Fruit fly (Drosophila melanogaster) whole organism: ENCODE data around the gene SWIP.

Source experiments
- CG8478 ChIP-seq: fragments of >200 bp; optimal IDR thresholded peaks from 2 replicates; lab custom pipeline; 2018; ENCODE audit warnings: inconsistent platforms
- Dll ChIP-seq: fragments of >200 bp; optimal IDR thresholded peaks from 2 replicates; lab custom pipeline; 2017
- EcR ChIP-seq, 2 experiments: fragments of >200 bp; optimal IDR thresholded peaks; 2 replicates each; lab custom pipeline; 2017; ENCODE audit warnings: missing biosample characterization in 2 of 2, missing genetic modification characterization in 2 of 2, missing genetic modification reagents in 2 of 2
- pan ChIP-seq: fragments of >200 bp; optimal IDR thresholded peaks from 2 replicates; lab custom pipeline; 2017
- psq ChIP-seq: fragments of >200 bp; optimal IDR thresholded peaks from 2 replicates; lab custom pipeline; 2017
- usp ChIP-seq: fragments of >200 bp; optimal IDR thresholded peaks from 2 replicates; lab custom pipeline; 2017; ENCODE audit warnings: missing biosample characterization, missing genetic modification characterization, mixed read lengths

The SWIP gene

DNA sequence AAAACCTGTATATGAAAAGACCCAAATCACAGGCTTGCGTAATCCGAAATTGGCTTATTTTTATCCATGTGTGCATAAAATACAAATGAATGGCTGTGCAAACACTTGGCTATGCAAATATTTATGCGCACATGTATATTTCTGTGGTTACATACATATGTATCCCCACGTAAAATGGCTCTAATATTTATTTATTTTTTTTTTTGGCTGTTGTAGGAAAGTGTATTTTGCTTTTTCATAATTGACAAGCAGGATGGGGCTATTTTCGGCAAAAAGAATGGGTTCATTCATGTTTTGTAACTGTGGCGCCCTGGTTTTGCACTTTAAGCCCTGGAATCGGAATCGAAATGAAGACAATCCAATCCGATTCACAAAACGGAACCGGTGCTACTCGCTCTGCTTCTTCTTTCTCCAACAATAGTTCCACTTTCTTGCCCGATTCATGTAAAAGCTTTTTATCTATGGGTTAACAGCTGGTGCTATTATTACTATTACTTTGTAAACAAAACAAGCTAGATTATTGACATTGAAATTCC, 21.7 kb downstream of the SWIP start:
- TF ChIP-seq pan (lab: Kevin White, UChicago) (no peak), Dll (lab: Kevin White, UChicago) (no peak), usp (GFP tag; lab: Kevin White, UChicago) (no peak), EcR (GFP tag; optimal IDR thresholded peaks at IDR 0.05; lab: Kevin White, UChicago) (no peak), psq (no peak), CG8478 (lab: Kevin White, UChicago) (no peak)

DNA sequence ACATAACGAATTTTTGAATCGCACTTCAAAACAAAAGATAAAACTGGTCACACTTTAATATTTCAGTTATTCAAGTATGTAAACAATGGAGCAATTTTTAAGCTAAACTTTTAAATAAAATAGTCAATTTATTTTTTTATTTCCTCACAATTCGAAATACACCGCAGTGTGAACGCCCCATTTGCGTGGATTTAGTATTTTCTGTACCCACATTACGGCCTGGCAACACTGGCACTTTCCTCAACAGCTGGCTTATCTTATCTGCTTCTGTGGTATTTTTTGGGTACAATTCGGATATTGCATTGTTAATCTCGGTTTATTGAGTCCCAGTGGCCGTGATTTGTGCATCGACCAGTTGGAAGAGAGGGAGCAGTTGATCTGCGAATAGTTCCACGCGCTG, 36.6 kb downstream of the SWIP start, which contains the start of gene sl:
TSS of gene sl (plus strand) at position 254 of the 400 bp plus-strand sequence.
- no peak for TF ChIP-seq CG8478 (lab: Kevin White, UChicago)
- TF ChIP-seq pan (lab: Kevin White, UChicago): no peak
- TF ChIP-seq Dll (lab: Kevin White, UChicago): no peak
- no peak for TF ChIP-seq EcR (GFP tag; optimal IDR thresholded peaks at IDR 0.05; lab: Kevin White, UChicago)
- no peak for TF ChIP-seq psq
- no peak for TF ChIP-seq usp (GFP tag; lab: Kevin White, UChicago)

- no peak for TF ChIP-seq Dll (lab: Kevin White, UChicago)
- no peak for TF ChIP-seq pan (lab: Kevin White, UChicago)
- no peak for TF ChIP-seq CG8478 (lab: Kevin White, UChicago)
- no peak for TF ChIP-seq EcR (GFP tag; optimal IDR thresholded peaks at IDR 0.05; lab: Kevin White, UChicago)
- no peak for TF ChIP-seq usp (GFP tag; lab: Kevin White, UChicago)
- TF ChIP-seq psq: no peak
Measured at dm6 chrX:16358670-16359320, 45.3 kb downstream of the SWIP start, which contains the start of the genes U2af50 and PIG-Q. Gene U2af50, minus strand, starts transcription at chrX:16359039. Gene PIG-Q, plus strand, starts transcription at chrX:16359143.

- no peak for TF ChIP-seq psq
- no peak for TF ChIP-seq Dll (lab: Kevin White, UChicago)
- TF ChIP-seq CG8478 (lab: Kevin White, UChicago): no peak
- no peak for TF ChIP-seq EcR (GFP tag; optimal IDR thresholded peaks at IDR 0.05; lab: Kevin White, UChicago)
- TF ChIP-seq usp (GFP tag; lab: Kevin White, UChicago): no peak
- TF ChIP-seq pan (lab: Kevin White, UChicago): no peak
Measured at dm6 chrX:16361306-16361705, 47.8 kb downstream of the SWIP start, which contains the start of gene nonA. Gene nonA, plus strand, starts transcription at chrX:16361569.
